Worm (Caenorhabditis elegans): ENCODE data around the gene ttr-54.

- TF ChIP-seq fos-1 (tag; optimal IDR thresholded peaks at IDR 0.05) (no peak), skn-1 (tag; optimal IDR thresholded peaks at IDR 0.05) (no peak), tbx-2 (tag; optimal IDR thresholded peaks at IDR 0.05) (no peak), pqm-1 (tag; optimal IDR thresholded peaks at IDR 0.05) (no peak), elt-3 (tag; optimal IDR thresholded peaks at IDR 0.05) (no peak)
These were observed 11.1 kb upstream of the ttr-54 start for ce11 chrIV:10144487-10144886.
